Fruit fly (Drosophila melanogaster) whole organism, embryonic: ENCODE measurements around the gene CG4968.

ENCODE experiments used
- ATbp ChIP-seq: fragments of 200-800 bp; sonication (Bioruptor generic); optimal IDR thresholded peaks from 2 replicates; lab custom pipeline; 2017; ENCODE audit warnings: missing biosample characterization, mild to moderate bottlenecking, missing genetic modification characterization, missing genetic modification reagents
- CG10366 ChIP-seq: fragments of 200-800 bp; sonication (Bioruptor generic); IDR thresholded peaks from 2 replicates; pipeline ENCODE4 v1.3.6; 2022; ENCODE audit warnings: missing biosample characterization, missing genetic modification characterization
- CG14014 ChIP-seq: fragments of 200-800 bp; sonication (Bioruptor generic); IDR thresholded peaks from 2 replicates; pipeline ENCODE4 v1.3.6; 2022; ENCODE audit warnings: missing biosample characterization, missing genetic modification characterization
- CG14667 ChIP-seq: fragments of 200-800 bp; sonication (Bioruptor generic); IDR thresholded peaks from 2 replicates; pipeline ENCODE4 v1.3.6; 2022; ENCODE audit warnings: missing biosample characterization, missing genetic modification characterization
- CG14710 ChIP-seq: fragments of 200-800 bp; sonication (Bioruptor generic); optimal IDR thresholded peaks from 3 replicates; lab custom pipeline; 2019; ENCODE audit warnings: missing biosample characterization, mild to moderate bottlenecking, missing genetic modification characterization, moderate library complexity
- CG1529 ChIP-seq: fragments of 200-800 bp; sonication (Bioruptor generic); optimal IDR thresholded peaks from 3 replicates; lab custom pipeline; 2018; ENCODE audit warnings: missing biosample characterization, missing genetic modification characterization
- CG1602 ChIP-seq: fragments of 200-800 bp; sonication (Bioruptor generic); optimal IDR thresholded peaks from 3 replicates; lab custom pipeline; 2016; ENCODE audit warnings: missing biosample characterization, missing genetic modification characterization
- CG16813 ChIP-seq: fragments of 200-800 bp; sonication (Bioruptor generic); IDR thresholded peaks from 3 replicates; pipeline ENCODE4 v1.3.6; 2022; ENCODE audit warnings: missing biosample characterization, missing genetic modification characterization; ENCODE audit not compliant: partially characterized antibody
- CG1792 ChIP-seq: fragments of 200-800 bp; sonication (Bioruptor generic); optimal IDR thresholded peaks from 2 replicates; lab custom pipeline; 2016; ENCODE audit warnings: missing biosample characterization, missing genetic modification characterization
- CG2120 ChIP-seq: fragments of 200-800 bp; sonication (Bioruptor generic); optimal IDR thresholded peaks from 3 replicates; lab custom pipeline; 2016; ENCODE audit warnings: missing biosample characterization, missing genetic modification characterization
- CG2712 ChIP-seq: fragments of 200-800 bp; optimal IDR thresholded peaks from 3 replicates; lab custom pipeline; 2019; ENCODE audit warnings: missing biosample characterization, mild to moderate bottlenecking, missing genetic modification characterization, moderate library complexity
- CG31388 ChIP-seq: fragments of 200-800 bp; sonication (Bioruptor generic); optimal IDR thresholded peaks from 2 replicates; lab custom pipeline; 2016; ENCODE audit warnings: missing biosample characterization, missing genetic modification characterization
- CG32767 ChIP-seq: fragments of 200-800 bp; sonication (Bioruptor generic); IDR thresholded peaks from 2 replicates; pipeline ENCODE4 v1.3.6; 2022; ENCODE audit warnings: missing biosample characterization, missing genetic modification characterization
- CG4328 ChIP-seq: fragments of 200-800 bp; sonication (Bioruptor generic); optimal IDR thresholded peaks from 3 replicates; lab custom pipeline; 2017; ENCODE audit warnings: missing biosample characterization, missing genetic modification reagents, missing genetic modification characterization
- CG6765 ChIP-seq: fragments of 200-800 bp; sonication (Bioruptor generic); optimal IDR thresholded peaks from 3 replicates; lab custom pipeline; 2017; ENCODE audit warnings: missing biosample characterization, mild to moderate bottlenecking, missing genetic modification characterization
- CG8359 ChIP-seq: fragments of 200-800 bp; sonication (Bioruptor generic); optimal IDR thresholded peaks from 2 replicates; lab custom pipeline; 2017; ENCODE audit warnings: missing biosample characterization, mild to moderate bottlenecking, missing genetic modification characterization, borderline replicate concordance
- CG8388 ChIP-seq: fragments of 200-800 bp; sonication (Bioruptor generic); optimal IDR thresholded peaks from 2 replicates; lab custom pipeline; 2019; ENCODE audit warnings: missing biosample characterization, mild to moderate bottlenecking, missing genetic modification characterization, moderate library complexity
- Chrac-16 ChIP-seq: fragments of 200-800 bp; sonication (Bioruptor generic); optimal IDR thresholded peaks from 3 replicates; lab custom pipeline; 2016; ENCODE audit warnings: missing biosample characterization, missing genetic modification characterization
- CrebB ChIP-seq: fragments of 200-800 bp; sonication (Bioruptor generic); optimal IDR thresholded peaks from 3 replicates; lab custom pipeline; 2018; ENCODE audit warnings: missing biosample characterization, mild to moderate bottlenecking, missing genetic modification characterization
- Dbx ChIP-seq: fragments of 200-800 bp; sonication (Bioruptor generic); IDR thresholded peaks from 3 replicates; pipeline ENCODE4 v1.3.6; 2022; ENCODE audit warnings: missing biosample characterization, missing genetic modification characterization
- Gsc ChIP-seq: fragments of 200-800 bp; sonication (Bioruptor generic); IDR thresholded peaks from 2 replicates; pipeline ENCODE4 v1.3.6; 2022; ENCODE audit warnings: missing biosample characterization, missing genetic modification characterization
- Hr3 ChIP-seq: fragments of 200-800 bp; sonication (Bioruptor generic); optimal IDR thresholded peaks from 3 replicates; lab custom pipeline; 2016; ENCODE audit warnings: missing biosample characterization, missing genetic modification characterization
- Jarid2 ChIP-seq: fragments of 200-800 bp; sonication (Bioruptor generic); optimal IDR thresholded peaks from 3 replicates; lab custom pipeline; 2017; ENCODE audit warnings: mild to moderate bottlenecking, missing biosample characterization, missing genetic modification reagents, missing genetic modification characterization
- Kr ChIP-seq: fragments of 200-800 bp; sonication (Bioruptor generic); optimal IDR thresholded peaks from 2 replicates; lab custom pipeline; 2017; ENCODE audit warnings: missing biosample characterization, mild to moderate bottlenecking, missing genetic modification characterization
- Med ChIP-seq: fragments of 200-800 bp; sonication (Bioruptor generic); peaks from one replicate; lab custom pipeline; 2016; ENCODE audit warnings: missing biosample characterization, missing genetic modification characterization, mild to moderate bottlenecking, inconsistent platforms, moderate library complexity
- Side ChIP-seq: fragments of 200-800 bp; sonication (Bioruptor generic); optimal IDR thresholded peaks from 2 replicates; lab custom pipeline; 2016; ENCODE audit warnings: missing biosample characterization, missing genetic modification characterization
- Sin3A ChIP-seq: fragments of >200 bp; optimal IDR thresholded peaks from 2 replicates; lab custom pipeline; 2018
- Ssrp ChIP-seq: fragments of 200-800 bp; sonication (Bioruptor generic); optimal IDR thresholded peaks from 2 replicates; lab custom pipeline; 2018; ENCODE audit warnings: missing biosample characterization, mild to moderate bottlenecking, missing genetic modification characterization, moderate library complexity
- abd-A ChIP-seq: fragments of 200-800 bp; sonication (Bioruptor generic); optimal IDR thresholded peaks from 3 replicates; lab custom pipeline; 2019; ENCODE audit warnings: missing biosample characterization, mild to moderate bottlenecking, missing genetic modification characterization, moderate library complexity
- ac ChIP-seq: fragments of 200-800 bp; sonication (Bioruptor generic); optimal IDR thresholded peaks from 3 replicates; lab custom pipeline; 2017; ENCODE audit warnings: missing biosample characterization, mild to moderate bottlenecking, missing genetic modification characterization
- ato ChIP-seq: fragments of 200-800 bp; sonication (Bioruptor generic); IDR thresholded peaks from 2 replicates; pipeline ENCODE4 v1.3.6; 2022; ENCODE audit warnings: missing biosample characterization, missing genetic modification characterization; ENCODE audit not compliant: partially characterized antibody
- corto ChIP-seq: fragments of 200-800 bp; sonication (Bioruptor generic); optimal IDR thresholded peaks from 2 replicates; lab custom pipeline; 2016; ENCODE audit warnings: missing biosample characterization, mild to moderate bottlenecking, missing genetic modification characterization, moderate library complexity
- disco-r ChIP-seq: fragments of 200-800 bp; sonication (Bioruptor generic); optimal IDR thresholded peaks from 2 replicates; lab custom pipeline; 2016; ENCODE audit warnings: missing biosample characterization, missing genetic modification characterization
- gro ChIP-seq: fragments of 200-800 bp; sonication (Bioruptor generic); optimal IDR thresholded peaks from 2 replicates; lab custom pipeline; 2016; ENCODE audit warnings: missing biosample characterization, missing genetic modification characterization
- gsb-n ChIP-seq: fragments of 200-800 bp; sonication (Bioruptor generic); optimal IDR thresholded peaks from 3 replicates; lab custom pipeline; 2018; ENCODE audit warnings: missing biosample characterization, mild to moderate bottlenecking, missing genetic modification characterization
- her ChIP-seq: fragments of 200-800 bp; sonication (Bioruptor generic); optimal IDR thresholded peaks from 2 replicates; lab custom pipeline; 2016; ENCODE audit warnings: missing biosample characterization, missing genetic modification characterization
- kah ChIP-seq: fragments of 200-800 bp; sonication (Bioruptor generic); optimal IDR thresholded peaks from 2 replicates; lab custom pipeline; 2018; ENCODE audit warnings: missing biosample characterization, mild to moderate bottlenecking, missing genetic modification characterization
- maf-S ChIP-seq: fragments of 200-800 bp; sonication (Bioruptor generic); optimal IDR thresholded peaks from 2 replicates; lab custom pipeline; 2016; ENCODE audit warnings: missing biosample characterization, missing genetic modification characterization
- nmo ChIP-seq: fragments of 200-800 bp; sonication (Bioruptor generic); optimal IDR thresholded peaks from 2 replicates; lab custom pipeline; 2018; ENCODE audit warnings: missing biosample characterization, mild to moderate bottlenecking, missing genetic modification characterization, moderate library complexity
- org-1 ChIP-seq: fragments of 200-800 bp; sonication (Bioruptor generic); optimal IDR thresholded peaks from 2 replicates; lab custom pipeline; 2017; ENCODE audit warnings: missing biosample characterization, missing genetic modification characterization
- pfk ChIP-seq: fragments of 200-800 bp; sonication (Bioruptor generic); optimal IDR thresholded peaks from 2 replicates; lab custom pipeline; 2018; ENCODE audit warnings: missing biosample characterization, mild to moderate bottlenecking, missing genetic modification characterization, moderate library complexity
- pum ChIP-seq: fragments of 200-800 bp; sonication (Bioruptor generic); optimal IDR thresholded peaks from 2 replicates; lab custom pipeline; 2016; ENCODE audit warnings: missing biosample characterization, missing genetic modification characterization
- repo ChIP-seq: fragments of 200-800 bp; sonication (Bioruptor generic); optimal IDR thresholded peaks from 2 replicates; lab custom pipeline; 2016; ENCODE audit warnings: missing biosample characterization, missing genetic modification characterization
- row ChIP-seq: fragments of 200-800 bp; sonication (Bioruptor generic); IDR thresholded peaks from 3 replicates; pipeline ENCODE4 v1.3.6; 2022; ENCODE audit warnings: missing biosample characterization, missing genetic modification characterization
- sens ChIP-seq: fragments of 200-800 bp; sonication (Bioruptor generic); peaks from one replicate; lab custom pipeline; 2016; ENCODE audit warnings: missing biosample characterization, missing genetic modification characterization
- sob ChIP-seq: fragments of 200-800 bp; sonication (Bioruptor generic); IDR thresholded peaks from 2 replicates; pipeline ENCODE4 v1.3.6; 2022; ENCODE audit warnings: missing biosample characterization, missing genetic modification characterization
- stc ChIP-seq: fragments of 200-800 bp; sonication (Bioruptor generic); IDR thresholded peaks from 2 replicates; pipeline ENCODE4 v1.3.6; 2022; ENCODE audit warnings: missing biosample characterization, missing genetic modification characterization
- trem ChIP-seq: fragments of 200-800 bp; optimal IDR thresholded peaks from 3 replicates; lab custom pipeline; 2019; ENCODE audit warnings: missing biosample characterization, mild to moderate bottlenecking, missing genetic modification characterization, moderate library complexity
- tx ChIP-seq: fragments of 200-800 bp; sonication (Bioruptor generic); optimal IDR thresholded peaks from 2 replicates; lab custom pipeline; 2016; ENCODE audit warnings: missing biosample characterization, missing genetic modification characterization
- vvl ChIP-seq: fragments of 200-800 bp; sonication (Bioruptor generic); IDR thresholded peaks from 2 replicates; pipeline ENCODE4 v1.3.6; 2022; ENCODE audit warnings: missing biosample characterization, missing genetic modification characterization
- zf30C ChIP-seq: fragments of 200-800 bp; sonication (Bioruptor generic); optimal IDR thresholded peaks from 3 replicates; lab custom pipeline; 2018; ENCODE audit warnings: missing biosample characterization, mild to moderate bottlenecking, missing genetic modification characterization

The CG4968 gene

dm6 chr2L:10292066-10292560 lies 14.6 kb upstream of the CG4968 start, which contains the start of gene Ufd4 (continued):
- peak; percentile 36; the same call in 1 of the 2 replicates for TF ChIP-seq sob
- peak; percentile 36 for TF ChIP-seq pum (GFP tag; lab: Kevin White, UChicago)
- TF ChIP-seq tx, result peak; percentile 58
- peak; percentile 55 for TF ChIP-seq Chrac-16 (GFP tag; lab: Kevin White, UChicago)
- peak; percentile 46 for TF ChIP-seq CG1602 (GFP tag; lab: Kevin White, UChicago)
- TF ChIP-seq CG10366 (GFP tag; lab: Robert Waterston, UW), result no peak
- no peak for TF ChIP-seq zf30C (GFP tag; lab: Kevin White, UChicago)
- peak; percentile 66 for TF ChIP-seq CG14710 (tag; lab: Kevin White, UChicago)
- TF ChIP-seq maf-S, result peak; percentile 54
- TF ChIP-seq her (GFP tag; lab: Kevin White, UChicago), result peak; percentile 40
- no peak for TF ChIP-seq gsb-n (tag; lab: Kevin White, UChicago)
- peak; percentile 11 for TF ChIP-seq CG31388 (GFP tag; lab: Kevin White, UChicago)
- peak; percentile 18 for TF ChIP-seq corto (GFP tag; lab: Kevin White, UChicago)
- no peak for TF ChIP-seq Gsc (GFP tag; lab: Robert Waterston, UW)
- peak; percentile 50; the same call in 1 of the 2 replicates for TF ChIP-seq CG32767 (GFP tag; lab: Robert Waterston, UW)
- peak; percentile 75 for TF ChIP-seq gro (GFP tag; lab: Kevin White, UChicago)
- TF ChIP-seq vvl (GFP tag; lab: Robert Waterston, UW), result peak; percentile 88; the same call in 1 of the 2 replicates
- no peak for TF ChIP-seq CG4328 (GFP tag; lab: Kevin White, UChicago)
- peak; percentile 66 for TF ChIP-seq trem
- no peak for TF ChIP-seq Jarid2 (GFP tag; lab: Kevin White, UChicago)
- peak; percentile 86 for TF ChIP-seq CG2712 (tag; lab: Kevin White, UChicago)
- TF ChIP-seq CG1529 (GFP tag; lab: Kevin White, UChicago), result no peak
- peak; percentile 20 for TF ChIP-seq CG1792 (GFP tag; lab: Kevin White, UChicago)
- TF ChIP-seq Kr (GFP tag; lab: Kevin White, UChicago), result no peak
- TF ChIP-seq Hr3, result peak; percentile 30
- peak; percentile 95 for TF ChIP-seq Med
- TF ChIP-seq CG14667 (GFP tag; lab: Robert Waterston, UW), result no peak
- TF ChIP-seq pfk (GFP tag; lab: Kevin White, UChicago), result peak; percentile 47
- TF ChIP-seq CG6765 (GFP tag; lab: Kevin White, UChicago), result peak; percentile 57
- TF ChIP-seq kah (GFP tag; lab: Kevin White, UChicago), result peak; percentile 43
- peak; percentile 68; the same call in 1 of the 3 replicates for TF ChIP-seq Dbx (GFP tag; lab: Robert Waterston, UW)
- TF ChIP-seq disco-r, result no peak
- no peak; the same call in 1 of the 2 replicates for TF ChIP-seq ato (GFP tag; lab: Robert Waterston, UW)
- no peak for TF ChIP-seq ac (GFP tag; lab: Kevin White, UChicago)
- TF ChIP-seq stc, result peak; percentile 80
- peak; percentile 93 for TF ChIP-seq sens (GFP tag; lab: Kevin White, UChicago)
- TF ChIP-seq CrebB (tag; lab: Kevin White, UChicago), result peak; percentile 9
- no peak for TF ChIP-seq Sin3A
- TF ChIP-seq CG14014 (GFP tag; lab: Robert Waterston, UW), result peak; percentile 75; the same call in 1 of the 2 replicates
- peak; percentile 75 for TF ChIP-seq nmo (GFP tag; lab: Kevin White, UChicago)
- TF ChIP-seq CG16813 (GFP tag; lab: Robert Waterston, UW), result peak; percentile 40; the same call in 2 of the 3 replicates
- TF ChIP-seq CG8388 (GFP tag; lab: Kevin White, UChicago), result peak; percentile 49
- TF ChIP-seq Side (GFP tag; lab: Kevin White, UChicago), result peak; percentile 59
- no peak for TF ChIP-seq CG8359
- peak; percentile 81 for TF ChIP-seq row
- peak; percentile 25 for TF ChIP-seq repo (GFP tag; lab: Kevin White, UChicago)
- TF ChIP-seq ATbp (GFP tag; lab: Kevin White, UChicago), result no peak
- peak; percentile 79 for TF ChIP-seq CG2120 (GFP tag; lab: Kevin White, UChicago)
- no peak for TF ChIP-seq abd-A
- peak; percentile 68 for TF ChIP-seq Ssrp (tag; lab: Kevin White, UChicago)
- TF ChIP-seq org-1 (GFP tag; lab: Kevin White, UChicago), result peak; percentile 1
